Worm (Caenorhabditis elegans) whole organism, L1 larva: ENCODE measurements around the gene ZC21.10.

Source experiments
- dpl-1 ChIP-seq, 3 experiments: fragments of 150-350 bp in 2 of 3; sonication (generic microtip) in 1 of 3; optimal IDR thresholded peaks; 2 replicates each; lab custom pipeline; 2014 to 2017; ENCODE audit warnings: missing biosample characterization in 3 of 3, missing genetic modification characterization in 3 of 3, missing genetic modification reagents in 3 of 3
- egl-27 ChIP-seq, 2 experiments: fragments of 150-350 bp in 1 of 2; sonication (generic microtip); optimal IDR thresholded peaks; 3 replicates each; lab custom pipeline; 2017 to 2018; ENCODE audit warnings: missing biosample characterization in 2 of 2, missing genetic modification characterization in 2 of 2, missing genetic modification reagents in 2 of 2
- mdl-1 ChIP-seq, 2 experiments: fragments of 150-350 bp; optimal IDR thresholded peaks; 2 replicates each; lab custom pipeline; 2014 to 2017; ENCODE audit warnings: missing biosample characterization in 2 of 2, missing genetic modification characterization in 2 of 2, inconsistent platforms in 1 of 2
- nhr-90 ChIP-seq: sonication (generic microtip); optimal IDR thresholded peaks from 2 replicates; lab custom pipeline; 2016; ENCODE audit warnings: mild to moderate bottlenecking, missing genetic modification characterization, missing compliant biosample characterization; ENCODE audit not compliant: poor library complexity
- snpc-4 ChIP-seq: fragments of 150-350 bp; optimal IDR thresholded peaks from 2 replicates; lab custom pipeline; 2014; ENCODE audit warnings: missing biosample characterization, missing genetic modification characterization
- sptf-1 ChIP-seq: fragments of 150-350 bp; optimal IDR thresholded peaks from 2 replicates; lab custom pipeline; 2014; ENCODE audit warnings: missing biosample characterization, missing genetic modification characterization
- zag-1 ChIP-seq: fragments of 150-350 bp; optimal IDR thresholded peaks from 2 replicates; lab custom pipeline; 2014; ENCODE audit warnings: missing biosample characterization, missing genetic modification characterization

DNA sequence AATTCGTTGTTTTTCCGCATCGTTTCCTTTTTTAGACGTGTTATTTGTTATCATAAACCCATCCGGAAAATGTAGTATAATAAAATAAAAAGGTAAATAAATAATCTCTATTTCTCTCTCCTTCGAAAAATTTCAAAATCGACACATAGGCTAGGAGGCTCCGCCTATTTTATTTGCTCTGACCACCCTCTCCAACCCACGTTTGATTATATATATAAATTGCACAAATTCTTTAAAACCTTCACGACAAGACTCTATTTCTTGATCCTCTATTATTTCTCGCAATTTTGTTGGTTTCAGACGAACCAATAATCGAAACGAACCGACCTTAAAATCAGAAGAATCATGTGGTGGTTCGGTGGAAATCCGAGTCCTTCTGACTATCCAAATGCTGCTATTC, 50.9 kb downstream of the ZC21.10 start, which contains the start of gene doxa-1:
- TF ChIP-seq mdl-1 (tag; optimal IDR thresholded peaks at IDR 0.05; lab: Kevin White, UChicago) (no peak), nhr-90 (tag; lab: Kevin White, UChicago) (no peak), zag-1 (tag; lab: Kevin White, UChicago) (no peak), egl-27 (tag; optimal IDR thresholded peaks at IDR 0.05; lab: Kevin White, UChicago) (no peak), snpc-4 (tag; lab: Kevin White, UChicago) (no peak), sptf-1 (tag; lab: Kevin White, UChicago) (no peak), dpl-1 (GFP tag; optimal IDR thresholded peaks at IDR 0.05; lab: Kevin White, UChicago) (no peak)
